Worm (Caenorhabditis elegans) whole organism, late embryonic: ENCODE data around the gene nspb-10.

ENCODE experiments used
- C08G9.2 ChIP-seq: sonication (generic microtip); optimal IDR thresholded peaks from 2 replicates; lab custom pipeline; 2016; ENCODE audit warnings: mild to moderate bottlenecking, missing genetic modification characterization, moderate library complexity, missing compliant biosample characterization
- T23F11.4 ChIP-seq: fragments of 200-800 bp; sonication (Bioruptor generic); optimal IDR thresholded peaks from 2 replicates; lab custom pipeline; 2018; ENCODE audit warnings: mild to moderate bottlenecking, missing genetic modification characterization, missing compliant biosample characterization
- Y22D7AL.16 ChIP-seq: sonication (generic microtip); optimal IDR thresholded peaks from 2 replicates; lab custom pipeline; 2016; ENCODE audit warnings: missing genetic modification characterization, missing compliant biosample characterization
- ahr-1 ChIP-seq: sonication (generic microtip); optimal IDR thresholded peaks from 2 replicates; lab custom pipeline; 2016; ENCODE audit warnings: missing genetic modification characterization, missing compliant biosample characterization
- ceh-14 ChIP-seq: sonication (generic microtip); optimal IDR thresholded peaks from 2 replicates; lab custom pipeline; 2016; ENCODE audit warnings: missing genotype, missing genetic modification characterization, missing compliant biosample characterization
- ceh-22 ChIP-seq: sonication (generic microtip); optimal IDR thresholded peaks from 2 replicates; lab custom pipeline; 2017; ENCODE audit warnings: missing biosample characterization, missing genetic modification characterization
- ceh-34 ChIP-seq: sonication (generic microtip); optimal IDR thresholded peaks from 2 replicates; lab custom pipeline; 2016; ENCODE audit warnings: mild to moderate bottlenecking, missing genetic modification characterization, missing compliant biosample characterization
- ceh-48 ChIP-seq: sonication (generic microtip); optimal IDR thresholded peaks from 2 replicates; lab custom pipeline; 2016; ENCODE audit warnings: missing genetic modification characterization, inconsistent platforms, missing compliant biosample characterization
- ceh-6 ChIP-seq: fragments of 200-800 bp; sonication (Bioruptor generic); optimal IDR thresholded peaks from 2 replicates; lab custom pipeline; 2018; ENCODE audit warnings: mild to moderate bottlenecking, missing genetic modification characterization, missing compliant biosample characterization
- che-1 ChIP-seq: sonication (generic microtip); optimal IDR thresholded peaks from 2 replicates; lab custom pipeline; 2016; ENCODE audit warnings: mild to moderate bottlenecking, missing genetic modification characterization, missing compliant biosample characterization
- dve-1 ChIP-seq: sonication (generic microtip); optimal IDR thresholded peaks from 2 replicates; lab custom pipeline; 2017; ENCODE audit warnings: antibody characterized with exemption, mild to moderate bottlenecking, missing genetic modification characterization, missing compliant biosample characterization
- elt-2 ChIP-seq: sonication (generic microtip); optimal IDR thresholded peaks from 2 replicates; lab custom pipeline; 2016; ENCODE audit warnings: missing genetic modification reagents, missing genetic modification characterization, missing compliant biosample characterization
- fax-1 ChIP-seq: sonication (generic microtip); optimal IDR thresholded peaks from 2 replicates; lab custom pipeline; 2016; ENCODE audit warnings: missing genotype, missing genetic modification characterization, missing compliant biosample characterization
- hlh-15 ChIP-seq: sonication (generic microtip); optimal IDR thresholded peaks from 2 replicates; lab custom pipeline; 2016; ENCODE audit warnings: missing genetic modification characterization, missing compliant biosample characterization
- hlh-6 ChIP-seq: sonication (generic microtip); optimal IDR thresholded peaks from 2 replicates; lab custom pipeline; 2016; ENCODE audit warnings: missing genotype, missing genetic modification characterization, missing compliant biosample characterization
- lim-6 ChIP-seq: sonication (generic microtip); optimal IDR thresholded peaks from 2 replicates; lab custom pipeline; 2016; ENCODE audit warnings: missing genetic modification characterization, missing compliant biosample characterization
- madf-2 ChIP-seq: sonication (generic microtip); optimal IDR thresholded peaks from 2 replicates; lab custom pipeline; 2017; ENCODE audit warnings: missing genetic modification characterization, missing compliant biosample characterization
- nfya-1 ChIP-seq: sonication (generic microtip); optimal IDR thresholded peaks from 2 replicates; lab custom pipeline; 2017; ENCODE audit warnings: missing genetic modification characterization, mild to moderate bottlenecking, missing compliant biosample characterization, antibody characterized with exemption, moderate library complexity
- nhr-11 ChIP-seq: fragments of 150-350 bp; optimal IDR thresholded peaks from 2 replicates; lab custom pipeline; 2014; ENCODE audit warnings: missing biosample characterization, missing genetic modification characterization
- nhr-232 ChIP-seq: sonication (generic microtip); optimal IDR thresholded peaks from 2 replicates; lab custom pipeline; 2016; ENCODE audit warnings: missing genetic modification characterization, missing compliant biosample characterization
- odd-2 ChIP-seq: sonication (generic microtip); optimal IDR thresholded peaks from 2 replicates; lab custom pipeline; 2017; ENCODE audit warnings: antibody characterized with exemption, mild to moderate bottlenecking, missing genetic modification characterization, missing compliant biosample characterization
- pax-1 ChIP-seq: fragments of 150-350 bp; optimal IDR thresholded peaks from 2 replicates; lab custom pipeline; 2014; ENCODE audit warnings: missing biosample characterization, missing genetic modification characterization
- pha-2 ChIP-seq: sonication (generic microtip); optimal IDR thresholded peaks from 2 replicates; lab custom pipeline; 2017; ENCODE audit warnings: mild to moderate bottlenecking, missing genetic modification characterization, missing compliant biosample characterization
- ref-2 ChIP-seq: sonication (generic microtip); optimal IDR thresholded peaks from 2 replicates; lab custom pipeline; 2016; ENCODE audit warnings: missing genetic modification characterization, missing compliant biosample characterization
- rnt-1 ChIP-seq: sonication (generic microtip); optimal IDR thresholded peaks from 2 replicates; lab custom pipeline; 2016; ENCODE audit warnings: missing genetic modification characterization, missing compliant biosample characterization
- sdc-2 ChIP-seq: sonication (generic microtip); optimal IDR thresholded peaks from 2 replicates; lab custom pipeline; 2016; ENCODE audit warnings: missing genotype, missing genetic modification characterization, missing compliant biosample characterization
- sox-4 ChIP-seq: sonication (generic microtip); optimal IDR thresholded peaks from 2 replicates; lab custom pipeline; 2017; ENCODE audit warnings: mild to moderate bottlenecking, missing genetic modification characterization, inconsistent platforms, missing compliant biosample characterization
- tbx-2 ChIP-seq: sonication (generic microtip); optimal IDR thresholded peaks from 2 replicates; lab custom pipeline; 2016; ENCODE audit warnings: missing genetic modification characterization, missing compliant biosample characterization
- tbx-7 ChIP-seq: sonication (generic microtip); optimal IDR thresholded peaks from 2 replicates; lab custom pipeline; 2016; ENCODE audit warnings: missing genotype, missing genetic modification characterization, missing compliant biosample characterization
- unc-3 ChIP-seq, 2 experiments: fragments of 200-800 bp in 1 of 2; sonication (Bioruptor generic) in 1 of 2; sonication (generic microtip) in 1 of 2; conservative IDR thresholded peaks in 1 of 2; optimal IDR thresholded peaks in 1 of 2; 2 replicates each; pipeline versions ENCODE4 v1.3.6 to Lab custom; 2016 to 2022; ENCODE audit warnings: missing compliant biosample characterization in 2 of 2, missing genetic modification characterization in 2 of 2, missing genetic modification reagents in 1 of 2
- unc-42 ChIP-seq: sonication (generic microtip); optimal IDR thresholded peaks from 2 replicates; lab custom pipeline; 2016; ENCODE audit warnings: missing genotype, missing genetic modification characterization, missing compliant biosample characterization
- unc-55 ChIP-seq: sonication (generic microtip); optimal IDR thresholded peaks from 2 replicates; lab custom pipeline; 2017; ENCODE audit warnings: missing biosample characterization, missing genetic modification reagents, missing genetic modification characterization
- zip-5 ChIP-seq: sonication (generic microtip); optimal IDR thresholded peaks from 2 replicates; lab custom pipeline; 2016; ENCODE audit warnings: missing genetic modification characterization, missing compliant biosample characterization
- ztf-16 ChIP-seq: sonication (generic microtip); optimal IDR thresholded peaks from 2 replicates; lab custom pipeline; 2017; ENCODE audit warnings: missing genetic modification characterization, missing compliant biosample characterization

Gene nspb-10

DNA sequence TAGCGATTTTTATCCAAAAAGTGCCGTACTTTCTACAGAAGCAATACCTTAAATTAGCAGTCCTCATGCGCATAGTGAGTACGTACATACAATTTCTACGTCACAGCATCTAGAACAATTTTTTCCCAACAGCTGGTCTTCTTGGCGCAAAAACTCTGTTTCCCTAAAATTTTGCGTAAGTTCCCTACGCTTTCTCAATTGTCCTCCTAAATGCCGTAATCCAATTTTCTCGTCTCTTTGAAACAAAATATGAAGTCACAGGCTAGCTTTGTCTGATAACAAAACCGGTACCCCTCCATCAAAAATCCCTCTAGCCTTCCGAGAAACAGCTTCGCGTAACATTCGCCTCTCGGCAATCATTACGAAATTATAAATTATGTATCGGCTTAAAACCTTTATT is 44.8 kb upstream of the nspb-10 start, which contains the start of gene C38C6.3:
Gene C38C6.3 (plus strand): TSS at position 301 of the 400 bp plus-strand sequence.
- TF ChIP-seq sdc-2: no peak

ce11 chrII:14627330-14627729 is 39.3 kb upstream of the nspb-10 start, which contains the start of gene tag-297:
tag-297 (plus strand) TSS chrII:14627630.
- no peak for TF ChIP-seq pha-2 (tag; lab: Kevin White, UChicago)
- TF ChIP-seq ceh-6 (GFP tag; lab: Kevin White, UChicago): no peak
- no peak for TF ChIP-seq lim-6

- no peak for TF ChIP-seq sox-4 (tag; lab: Kevin White, UChicago)
These were observed 38.8 kb upstream of the nspb-10 start for ce11 chrII:14626883-14627282.

DNA sequence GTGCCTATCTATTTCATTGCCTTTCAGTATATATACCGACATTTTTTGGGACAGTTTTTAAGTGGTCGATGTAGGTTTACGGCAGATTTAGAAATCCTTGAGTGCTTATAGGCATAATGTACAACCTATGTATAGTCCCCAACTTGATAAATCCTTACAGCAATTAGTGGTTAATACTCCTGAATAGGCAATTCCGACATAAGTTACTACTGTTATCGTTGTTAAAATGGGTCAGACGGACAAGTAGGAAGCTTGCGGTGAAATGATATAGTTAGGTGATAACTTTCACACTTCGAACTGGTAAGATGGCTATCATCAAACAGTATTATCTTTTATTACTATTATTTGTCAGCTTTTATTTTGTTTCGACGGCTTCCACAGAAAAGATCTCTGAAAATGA is 34.7 kb upstream of the nspb-10 start, which contains the start of gene mltn-10:
Gene mltn-10 (plus strand): TSS at position 301 of the 400 bp plus-strand sequence.
- TF ChIP-seq madf-2 (tag; lab: Kevin White, UChicago) (no peak), ceh-14 (no peak), Y22D7AL.16 (tag; lab: Kevin White, UChicago) (no peak), T23F11.4 (GFP tag; lab: Kevin White, UChicago) (no peak), pax-1 (no peak), C08G9.2 (tag; lab: Kevin White, UChicago) (no peak), unc-42 (tag; lab: Kevin White, UChicago) (no peak), hlh-6 (tag; lab: Kevin White, UChicago) (no peak), hlh-15 (tag; lab: Kevin White, UChicago) (no peak), rnt-1 (tag; lab: Kevin White, UChicago) (no peak), unc-3 (GFP tag; conservative IDR thresholded peaks at IDR 0.05; lab: Robert Waterston, UW) (no peak), unc-3 (tag; optimal IDR thresholded peaks at IDR 0.05; lab: Kevin White, UChicago) (no peak)

ce11 chrII:14620730-14621129 is 32.7 kb upstream of the nspb-10 start:
- TF ChIP-seq ceh-22 (tag; lab: Kevin White, UChicago): no peak
- TF ChIP-seq fax-1 (tag; lab: Kevin White, UChicago): no peak
- TF ChIP-seq nhr-11 (tag; lab: Kevin White, UChicago): no peak
- TF ChIP-seq lim-6: no peak
- TF ChIP-seq ahr-1 (tag; lab: Kevin White, UChicago): no peak
- TF ChIP-seq che-1 (tag; lab: Kevin White, UChicago): no peak
- no peak for TF ChIP-seq ref-2 (tag; lab: Kevin White, UChicago)
- no peak for TF ChIP-seq tbx-7 (tag; lab: Kevin White, UChicago)
- no peak for TF ChIP-seq ceh-34 (tag; lab: Kevin White, UChicago)
- TF ChIP-seq nfya-1 (tag; lab: Kevin White, UChicago): no peak
- no peak for TF ChIP-seq tbx-2 (tag; lab: Kevin White, UChicago)
- TF ChIP-seq odd-2 (tag; lab: Kevin White, UChicago): no peak
- TF ChIP-seq ceh-48 (tag; lab: Kevin White, UChicago): no peak
- TF ChIP-seq ztf-16 (tag; lab: Kevin White, UChicago): no peak
- no peak for TF ChIP-seq nhr-232 (tag; lab: Kevin White, UChicago)
- TF ChIP-seq zip-5 (tag; lab: Kevin White, UChicago): no peak

DNA sequence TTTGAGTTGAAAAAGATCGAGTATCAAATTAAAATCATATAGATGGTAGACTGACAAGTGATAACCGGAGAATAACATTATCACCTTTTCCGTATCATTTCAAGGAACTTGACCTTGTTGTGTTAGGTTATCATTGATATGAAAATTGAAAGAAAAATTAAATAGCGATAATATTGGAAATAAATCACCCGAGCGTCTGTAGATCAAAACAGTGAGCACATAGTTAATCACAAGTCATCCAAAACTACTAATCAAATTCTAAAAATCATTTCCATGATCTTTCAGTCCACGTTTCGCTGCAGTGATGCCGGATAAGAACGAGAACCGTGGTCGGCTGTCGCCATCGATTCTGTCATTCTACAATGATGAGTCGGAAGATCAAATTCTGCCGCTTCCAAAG is 31.7 kb upstream of the nspb-10 start:
- peak; percentile 33 for TF ChIP-seq elt-2 (tag; lab: Kevin White, UChicago)
- no peak for TF ChIP-seq dve-1 (tag; lab: Kevin White, UChicago)
- no peak for TF ChIP-seq unc-55
